Worm (Caenorhabditis elegans): ENCODE measurements around the gene C13E3.1.

C13E3.1 gene

DNA sequence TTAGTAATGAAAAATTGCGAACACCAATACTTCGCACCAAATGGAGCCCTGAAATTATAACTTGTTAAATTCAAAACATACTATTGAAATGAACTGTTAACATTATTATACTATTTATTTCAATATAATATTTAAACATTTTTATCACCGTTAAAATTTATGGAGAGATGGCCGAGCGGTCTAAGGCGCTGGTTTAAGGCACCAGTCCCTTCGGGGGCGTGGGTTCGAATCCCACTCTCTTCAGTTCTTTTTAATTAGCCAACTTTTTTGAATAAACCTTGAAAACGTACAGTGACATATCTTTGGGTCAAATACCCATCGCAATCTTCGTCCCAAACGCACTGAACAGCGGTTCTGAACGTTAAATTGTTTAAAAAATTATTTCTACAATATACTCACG is 46.5 kb downstream of the C13E3.1 start (continued):
- TF ChIP-seq egl-44 (GFP tag; IDR thresholded peaks at IDR 0.05) (0 out of 2 replicates have a peak, but pooled peaks have one; percentile 58), tlf-1 (GFP tag; optimal IDR thresholded peaks at IDR 0.05) (no peak), madf-10 (tag; optimal IDR thresholded peaks at IDR 0.05) (peak; percentile 56), dpl-1 (GFP tag; optimal IDR thresholded peaks at IDR 0.05) (no peak), F52B5.7 (tag; optimal IDR thresholded peaks at IDR 0.05) (no peak), snpc-1.1 (tag; optimal IDR thresholded peaks at IDR 0.05; ENCODE audit: insufficient read depth) (peak; percentile 25), unc-130 (GFP tag; optimal IDR thresholded peaks at IDR 0.05) (peak; percentile 18), F10E7.11 (tag; optimal IDR thresholded peaks at IDR 0.05) (no peak), him-1 (tag; optimal IDR thresholded peaks at IDR 0.05) (peak; percentile 68), ztf-22 (GFP tag; optimal IDR thresholded peaks at IDR 0.05) (no peak), Y67H2A.10 (GFP tag; conservative IDR thresholded peaks at IDR 0.05) (no peak)

DNA sequence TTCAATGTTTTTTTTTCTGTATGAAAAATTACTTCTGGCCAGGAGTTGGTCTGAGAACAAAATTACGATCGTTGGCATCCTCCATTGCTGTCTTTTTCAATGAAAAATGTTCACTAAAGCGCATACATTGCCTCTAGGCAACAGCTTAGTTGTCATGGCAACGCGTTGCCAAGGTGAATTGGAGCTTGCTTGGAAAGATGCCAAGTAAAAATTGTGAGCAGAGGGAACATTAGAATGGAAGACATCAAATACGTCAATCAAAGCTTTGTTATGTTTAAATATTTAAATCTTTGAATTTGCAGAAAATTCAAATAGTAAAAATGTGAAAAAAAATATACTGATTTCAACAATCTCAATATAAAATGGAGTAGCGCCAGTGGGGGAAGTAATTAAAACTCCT is 47.2 kb downstream of the C13E3.1 start, which contains the start of gene dylt-2:
Gene dylt-2, minus strand, starts transcription at position 101 of the 400 bp plus-strand sequence.
- TF ChIP-seq C17E4.6 (GFP tag; IDR thresholded peaks at IDR 0.05) = no peak

DNA sequence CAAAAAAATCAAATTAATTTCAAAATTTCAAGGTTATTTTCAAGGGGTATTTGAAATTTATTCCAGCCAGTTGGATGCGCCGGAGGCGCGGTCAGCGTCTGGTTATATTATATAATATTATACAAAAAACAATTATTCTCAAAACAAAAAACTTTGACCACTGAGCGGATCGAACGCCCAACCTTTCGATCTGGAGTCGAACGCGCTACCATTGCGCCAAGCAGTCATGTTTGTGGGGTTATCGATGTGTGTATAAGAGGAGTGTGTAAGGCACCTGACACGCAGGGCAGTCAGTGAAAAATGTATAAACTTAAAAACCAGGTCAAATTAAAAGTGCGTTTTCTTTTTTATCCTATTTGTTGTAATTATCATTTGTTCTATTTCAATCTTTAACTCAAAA is 51.2 kb downstream of the C13E3.1 start:
- TF ChIP-seq him-1 (tag; optimal IDR thresholded peaks at IDR 0.05) (peak; percentile 55), F23B12.7 (tag; optimal IDR thresholded peaks at IDR 0.05; ENCODE audit: insufficient read depth) (peak; percentile 29), B0261.1 (tag; optimal IDR thresholded peaks at IDR 0.05) (peak; percentile 77), hmg-1.2 (GFP tag; IDR thresholded peaks at IDR 0.05) (peak; percentile 68), cebp-1 (GFP tag; IDR thresholded peaks at IDR 0.05) (no peak), cebp-1 (tag; optimal IDR thresholded peaks at IDR 0.05) (peak; percentile 23), F57C9.4 (tag; optimal IDR thresholded peaks at IDR 0.05) (no peak), lin-26 (GFP tag; IDR thresholded peaks at IDR 0.05) (peak; percentile 77; the same call in 1 of the 2 replicates), attf-5 (GFP tag; optimal IDR thresholded peaks at IDR 0.05) (peak; percentile 18), T26A5.8 (tag; optimal IDR thresholded peaks at IDR 0.05) (no peak), mcd-1 (GFP tag; IDR thresholded peaks at IDR 0.05) (0 out of 2 replicates have a peak, but pooled peaks have one; percentile 37), snpc-3.4 (tag; optimal IDR thresholded peaks at IDR 0.05) (peak; percentile 34), die-1 (tag; optimal IDR thresholded peaks at IDR 0.05) (peak; percentile 68), nhr-90 (tag; optimal IDR thresholded peaks at IDR 0.05) (peak; percentile 13), F55B11.4 (tag; optimal IDR thresholded peaks at IDR 0.05; ENCODE audit: borderline replicate concordance, insufficient read depth) (no peak), ama-1 (optimal IDR thresholded peaks at IDR 0.05) (no peak), ama-1 (GFP tag; optimal IDR thresholded peaks at IDR 0.05) (peak in 1 of 2 experiments; percentile 36), ztf-22 (GFP tag; optimal IDR thresholded peaks at IDR 0.05) (no peak), snpc-1.3 (tag; optimal IDR thresholded peaks at IDR 0.05; ENCODE audit: insufficient read depth) (peak; percentile 24), pbrm-1 (GFP tag; IDR thresholded peaks at IDR 0.05) (peak; percentile 69), D2030.7 (GFP tag; IDR thresholded peaks at IDR 0.05) (peak; percentile 57), ztf-18 (tag; optimal IDR thresholded peaks at IDR 0.05) (peak; percentile 34), tbp1 (GFP tag; optimal IDR thresholded peaks at IDR 0.05) (peak; percentile 93), snpc-4 (GFP tag; optimal IDR thresholded peaks at IDR 0.05) (peak; percentile 22), snpc-4 (tag; optimal IDR thresholded peaks at IDR 0.05) (peak in 1 of 4 experiments; percentile 46), zfh-2 (GFP tag; conservative IDR thresholded peaks at IDR 0.05) (no peak), dox-1 (GFP tag; IDR thresholded peaks at IDR 0.05) (peak; percentile 58), ceh-40 (GFP tag; IDR thresholded peaks at IDR 0.05) (peak; percentile 19; the same call in 1 of the 2 replicates), F37B4.10 (GFP tag; IDR thresholded peaks at IDR 0.05) (no peak), ekl-4 (GFP tag; IDR thresholded peaks at IDR 0.05) (0 out of 2 replicates have a peak, but pooled peaks have one; percentile 31), rpc-1 (optimal IDR thresholded peaks at IDR 0.05) (peak; percentile 62), rpc-1 (tag; optimal IDR thresholded peaks at IDR 0.05) (peak; percentile 78)

Data from whole organism, young adult.